Fruit fly (Drosophila melanogaster) whole organism, prepupa: ENCODE measurements around the gene ND-PDSW.

Source experiments
- Blimp-1 ChIP-seq: fragments of 200-800 bp; sonication (Bioruptor generic); optimal IDR thresholded peaks from 3 replicates; lab custom pipeline; 2017; ENCODE audit warnings: missing biosample characterization, missing genetic modification characterization, mild to moderate bottlenecking, moderate library complexity, missing genetic modification reagents
- CG10631 ChIP-seq: fragments of 200-800 bp; sonication (Bioruptor generic); optimal IDR thresholded peaks from 2 replicates; lab custom pipeline; 2016; ENCODE audit warnings: missing biosample characterization, missing genetic modification characterization
- CG11294 ChIP-seq: fragments of 200-800 bp; sonication (Bioruptor generic); IDR thresholded peaks from 2 replicates; pipeline ENCODE4 v1.3.6; 2022; ENCODE audit warnings: missing biosample characterization, missing genetic modification characterization
- CG11762 ChIP-seq: fragments of 200-800 bp; sonication (Bioruptor generic); optimal IDR thresholded peaks from 3 replicates; lab custom pipeline; 2016; ENCODE audit warnings: missing biosample characterization, missing genetic modification characterization; ENCODE audit not compliant: insufficient read depth
- CG15336 ChIP-seq: fragments of 200-800 bp; sonication (Bioruptor generic); IDR thresholded peaks from 2 replicates; pipeline ENCODE4 v1.3.6; 2022; ENCODE audit warnings: missing biosample characterization, missing genetic modification characterization
- CG1621 ChIP-seq: fragments of 200-800 bp; sonication (Bioruptor generic); optimal IDR thresholded peaks from 3 replicates; lab custom pipeline; 2018; ENCODE audit warnings: missing biosample characterization, mild to moderate bottlenecking, missing genetic modification characterization
- CG16779 ChIP-seq: fragments of 200-800 bp; sonication (Bioruptor generic); optimal IDR thresholded peaks from 3 replicates; lab custom pipeline; 2017; ENCODE audit warnings: missing biosample characterization, mild to moderate bottlenecking, missing genetic modification characterization
- CG3032 ChIP-seq: fragments of 200-800 bp; optimal IDR thresholded peaks from 2 replicates; lab custom pipeline; 2019; ENCODE audit warnings: missing biosample characterization, mild to moderate bottlenecking, missing genetic modification characterization, moderate library complexity
- CG31627 ChIP-seq: fragments of 200-800 bp; sonication (Bioruptor generic); optimal IDR thresholded peaks from 3 replicates; lab custom pipeline; 2016; ENCODE audit warnings: missing biosample characterization, missing genetic modification characterization
- CG32006 ChIP-seq: fragments of 200-800 bp; sonication (Bioruptor generic); optimal IDR thresholded peaks from 3 replicates; lab custom pipeline; 2017; ENCODE audit warnings: missing biosample characterization, mild to moderate bottlenecking, missing genetic modification characterization
- CG34406 ChIP-seq: fragments of 200-800 bp; sonication (Bioruptor generic); optimal IDR thresholded peaks from 3 replicates; lab custom pipeline; 2016; ENCODE audit warnings: missing biosample characterization, missing genetic modification characterization
- CG3919 ChIP-seq: fragments of 200-800 bp; sonication (Bioruptor generic); optimal IDR thresholded peaks from 3 replicates; lab custom pipeline; 2016; ENCODE audit warnings: missing biosample characterization, missing genetic modification characterization
- CG6163 ChIP-seq: fragments of 200-800 bp; sonication (Bioruptor generic); IDR thresholded peaks from 3 replicates; pipeline ENCODE4 v1.3.6; 2022; ENCODE audit warnings: missing biosample characterization, missing genetic modification characterization
- CG6276 ChIP-seq: fragments of 200-800 bp; sonication (Bioruptor generic); optimal IDR thresholded peaks from 2 replicates; lab custom pipeline; 2017; ENCODE audit warnings: missing biosample characterization, mild to moderate bottlenecking, missing genetic modification characterization
- CG6792 ChIP-seq: fragments of 200-800 bp; sonication (Bioruptor generic); optimal IDR thresholded peaks from 3 replicates; lab custom pipeline; 2016; ENCODE audit warnings: missing biosample characterization, missing genetic modification characterization
- CG6808 ChIP-seq: fragments of 200-800 bp; sonication (Bioruptor generic); optimal IDR thresholded peaks from 3 replicates; lab custom pipeline; 2017; ENCODE audit warnings: missing biosample characterization, missing genetic modification characterization, mild to moderate bottlenecking, moderate library complexity, missing genetic modification reagents
- CG6854 ChIP-seq: fragments of 200-800 bp; sonication (Bioruptor generic); optimal IDR thresholded peaks from 2 replicates; lab custom pipeline; 2017; ENCODE audit warnings: missing biosample characterization, mild to moderate bottlenecking, missing genetic modification characterization
- CG8119 ChIP-seq: fragments of 200-800 bp; sonication (Bioruptor generic); IDR thresholded peaks from 3 replicates; pipeline ENCODE4 v1.3.6; 2022; ENCODE audit warnings: missing biosample characterization, missing genetic modification characterization
- CG8319 ChIP-seq: fragments of 200-800 bp; sonication (Bioruptor generic); optimal IDR thresholded peaks from 3 replicates; lab custom pipeline; 2016; ENCODE audit warnings: missing biosample characterization, missing genetic modification characterization
- CG8632 ChIP-seq: fragments of 200-800 bp; sonication (Bioruptor generic); optimal IDR thresholded peaks from 3 replicates; lab custom pipeline; 2016; ENCODE audit warnings: missing biosample characterization, missing genetic modification characterization
- CG9139 ChIP-seq: fragments of 200-800 bp; sonication (Bioruptor generic); optimal IDR thresholded peaks from 3 replicates; lab custom pipeline; 2017; ENCODE audit warnings: missing biosample characterization, mild to moderate bottlenecking, missing genetic modification characterization
- Eip78C ChIP-seq: fragments of 200-800 bp; sonication (Bioruptor generic); peaks from one replicate; lab custom pipeline; 2016; ENCODE audit warnings: missing biosample characterization, missing genetic modification characterization
- Eip93F ChIP-seq: fragments of 200-800 bp; sonication (Bioruptor generic); optimal IDR thresholded peaks from 2 replicates; lab custom pipeline; 2016; ENCODE audit warnings: missing biosample characterization, mild to moderate bottlenecking, missing genetic modification characterization
- Ets21C ChIP-seq: fragments of 200-800 bp; sonication (Bioruptor generic); optimal IDR thresholded peaks from 3 replicates; lab custom pipeline; 2016; ENCODE audit warnings: missing biosample characterization, missing genetic modification characterization
- Ets96B ChIP-seq: fragments of 200-800 bp; optimal IDR thresholded peaks from 2 replicates; lab custom pipeline; 2019; ENCODE audit warnings: missing biosample characterization, mild to moderate bottlenecking, missing genetic modification characterization, moderate library complexity
- Gug ChIP-seq: fragments of 200-800 bp; sonication (Bioruptor generic); IDR thresholded peaks from 2 replicates; pipeline ENCODE4 v1.3.6; 2022; ENCODE audit warnings: missing biosample characterization, missing genetic modification characterization
- Hr38 ChIP-seq: sonication (Bioruptor generic); optimal IDR thresholded peaks from 2 replicates; lab custom pipeline; 2016; ENCODE audit warnings: missing biosample characterization, missing genetic modification characterization
- Hr39 ChIP-seq: fragments of 200-800 bp; sonication (Bioruptor generic); optimal IDR thresholded peaks from 2 replicates; lab custom pipeline; 2016; ENCODE audit warnings: missing biosample characterization, missing genetic modification characterization
- Lpt ChIP-seq: fragments of 200-800 bp; sonication (Bioruptor generic); optimal IDR thresholded peaks from 3 replicates; lab custom pipeline; 2016; ENCODE audit warnings: missing biosample characterization, missing genetic modification characterization
- Met ChIP-seq: fragments of 200-800 bp; sonication (Bioruptor generic); optimal IDR thresholded peaks from 3 replicates; lab custom pipeline; 2016; ENCODE audit warnings: missing biosample characterization, missing genetic modification characterization
- OdsH ChIP-seq: fragments of 200-800 bp; sonication (Bioruptor generic); optimal IDR thresholded peaks from 3 replicates; lab custom pipeline; 2016; ENCODE audit warnings: missing biosample characterization, missing genetic modification characterization
- Smox ChIP-seq: fragments of 200-800 bp; sonication (Bioruptor generic); optimal IDR thresholded peaks from 3 replicates; lab custom pipeline; 2016; ENCODE audit warnings: missing biosample characterization, missing genetic modification characterization
- Sox102F ChIP-seq: fragments of 200-800 bp; sonication (Bioruptor generic); optimal IDR thresholded peaks from 2 replicates; lab custom pipeline; 2016; ENCODE audit warnings: missing biosample characterization, mild to moderate bottlenecking, missing genetic modification characterization
- Sox15 ChIP-seq: fragments of 200-800 bp; sonication (Bioruptor generic); optimal IDR thresholded peaks from 3 replicates; lab custom pipeline; 2016; ENCODE audit warnings: missing biosample characterization, missing genetic modification characterization
- achi ChIP-seq: fragments of 200-800 bp; sonication (Bioruptor generic); optimal IDR thresholded peaks from 3 replicates; lab custom pipeline; 2016; ENCODE audit warnings: missing biosample characterization, missing genetic modification characterization
- acj6 ChIP-seq: fragments of 200-800 bp; sonication (Bioruptor generic); optimal IDR thresholded peaks from 3 replicates; lab custom pipeline; 2016; ENCODE audit warnings: missing biosample characterization, missing genetic modification characterization
- cyc ChIP-seq: fragments of 200-800 bp; sonication (Bioruptor generic); optimal IDR thresholded peaks from 3 replicates; lab custom pipeline; 2016; ENCODE audit warnings: missing biosample characterization, missing genetic modification characterization
- dac ChIP-seq: fragments of 200-800 bp; sonication (Bioruptor generic); optimal IDR thresholded peaks from 2 replicates; lab custom pipeline; 2017; ENCODE audit warnings: missing biosample characterization, mild to moderate bottlenecking, missing genetic modification characterization
- dsx ChIP-seq: fragments of 200-800 bp; optimal IDR thresholded peaks from 3 replicates; lab custom pipeline; 2019; ENCODE audit warnings: missing biosample characterization, mild to moderate bottlenecking, missing genetic modification characterization, moderate library complexity; ENCODE audit not compliant: poor library complexity, severe bottlenecking
- eg ChIP-seq: fragments of 200-800 bp; sonication (Bioruptor generic); IDR thresholded peaks from 3 replicates; pipeline ENCODE4 v1.3.6; 2022; ENCODE audit warnings: missing biosample characterization, missing genetic modification characterization
- esn ChIP-seq: fragments of 200-800 bp; sonication (Bioruptor generic); optimal IDR thresholded peaks from 2 replicates; lab custom pipeline; 2016; ENCODE audit warnings: missing biosample characterization, mild to moderate bottlenecking, missing genetic modification characterization, moderate library complexity
- fd59A ChIP-seq: fragments of 200-800 bp; sonication (Bioruptor generic); optimal IDR thresholded peaks from 2 replicates; lab custom pipeline; 2017; ENCODE audit warnings: missing biosample characterization, mild to moderate bottlenecking, missing genetic modification characterization, missing genetic modification reagents
- fkh ChIP-seq: fragments of 200-800 bp; sonication (Bioruptor generic); optimal IDR thresholded peaks from 3 replicates; lab custom pipeline; 2017; ENCODE audit warnings: missing biosample characterization, mild to moderate bottlenecking, missing genetic modification characterization, moderate library complexity
- lz ChIP-seq: fragments of 200-800 bp; sonication (Bioruptor generic); optimal IDR thresholded peaks from 3 replicates; lab custom pipeline; 2016; ENCODE audit warnings: missing biosample characterization, missing genetic modification characterization
- pdm3 ChIP-seq: fragments of 200-800 bp; sonication (Bioruptor generic); optimal IDR thresholded peaks from 3 replicates; lab custom pipeline; 2016; ENCODE audit warnings: missing biosample characterization, missing genetic modification characterization
- salr ChIP-seq, 2 experiments: fragments of 200-800 bp; sonication (Bioruptor generic); optimal IDR thresholded peaks; 3 replicates each; lab custom pipeline; 2016 to 2018; ENCODE audit warnings: missing biosample characterization in 2 of 2, missing genetic modification characterization in 2 of 2, mild to moderate bottlenecking in 1 of 2
- spab ChIP-seq: fragments of 200-800 bp; sonication (Bioruptor generic); optimal IDR thresholded peaks from 2 replicates; lab custom pipeline; 2017; ENCODE audit warnings: missing biosample characterization, mild to moderate bottlenecking, missing genetic modification characterization, missing genetic modification reagents
- ss ChIP-seq, 2 experiments: fragments of 200-800 bp; sonication (Bioruptor generic); optimal IDR thresholded peaks; 2 replicates in 1 of 2; 3 replicates in 1 of 2; lab custom pipeline; 2017 to 2018; ENCODE audit warnings: mild to moderate bottlenecking in 2 of 2, missing biosample characterization in 2 of 2, missing genetic modification characterization in 2 of 2, moderate library complexity in 1 of 2
- svp ChIP-seq: fragments of 200-800 bp; sonication (Bioruptor generic); peaks from one replicate; lab custom pipeline; 2016; ENCODE audit warnings: missing biosample characterization, missing genetic modification characterization
- topi ChIP-seq: fragments of 200-800 bp; sonication (Bioruptor generic); optimal IDR thresholded peaks from 3 replicates; lab custom pipeline; 2016; ENCODE audit warnings: missing biosample characterization, missing genetic modification characterization

The ND-PDSW gene

DNA sequence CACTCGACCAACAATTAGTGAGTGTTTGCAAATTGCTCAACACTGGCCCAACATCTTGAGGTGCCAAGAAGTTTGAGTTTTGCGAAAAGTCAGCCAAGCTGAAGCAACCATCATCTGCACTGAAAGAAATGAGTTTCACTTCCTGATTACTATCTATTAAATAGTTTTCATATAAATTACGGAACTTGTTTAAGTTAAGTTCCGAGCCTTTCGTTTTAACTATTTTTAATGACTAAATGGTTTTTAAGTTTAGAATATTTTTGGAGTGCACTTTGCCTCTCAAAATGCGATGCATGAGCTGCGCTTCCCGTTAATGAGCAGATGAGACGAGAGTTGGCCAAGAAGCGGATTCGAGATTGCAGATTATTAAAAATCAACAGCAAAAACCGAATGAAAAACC, 24.3 kb upstream of the ND-PDSW start (continued):
- TF ChIP-seq CG11294 (GFP tag; lab: Robert Waterston, UW) (0 out of 2 replicates have a peak, but pooled peaks have one; percentile 25), CG1621 (tag; lab: Kevin White, UChicago) (no peak), CG15336 (peak; percentile 58), dsx (no peak), CG34406 (GFP tag; lab: Kevin White, UChicago) (no peak), Met (peak; percentile 2), Sox15 (no peak)

dm6 chr2L:3444789-3445188, 21.2 kb upstream of the ND-PDSW start:
- TF ChIP-seq Hr38 (GFP tag; lab: Kevin White, UChicago) = no peak
- TF ChIP-seq topi (GFP tag; lab: Kevin White, UChicago) = peak; percentile 62
- TF ChIP-seq CG10631 = no peak
- TF ChIP-seq Eip78C = peak; percentile 90
- TF ChIP-seq Ets21C = no peak
- TF ChIP-seq svp (GFP tag; lab: Kevin White, UChicago) = no peak
- TF ChIP-seq acj6 (GFP tag; lab: Kevin White, UChicago) = peak; percentile 76
- TF ChIP-seq cyc (GFP tag; lab: Kevin White, UChicago) = peak; percentile 72
- TF ChIP-seq CG6276 (GFP tag; lab: Kevin White, UChicago) = no peak
- no peak for TF ChIP-seq Smox (GFP tag; lab: Kevin White, UChicago)
- peak; percentile 57 for TF ChIP-seq CG34406 (GFP tag; lab: Kevin White, UChicago)
- peak; percentile 81 for TF ChIP-seq OdsH
- peak; percentile 77 for TF ChIP-seq Hr39 (GFP tag; lab: Kevin White, UChicago)
- no peak for TF ChIP-seq Sox102F (GFP tag; lab: Kevin White, UChicago)
- peak; percentile 84 for TF ChIP-seq CG3919
- TF ChIP-seq dsx = no peak
- TF ChIP-seq Eip93F = no peak
- TF ChIP-seq CG15336 = peak; percentile 87
- no peak for TF ChIP-seq CG32006
- peak; percentile 66 for TF ChIP-seq lz (GFP tag; lab: Kevin White, UChicago)
- peak; percentile 68 for TF ChIP-seq CG11762 (GFP tag; lab: Kevin White, UChicago)
- TF ChIP-seq Ets96B (tag; lab: Kevin White, UChicago) = peak; percentile 71
- TF ChIP-seq CG8119 (GFP tag; lab: Robert Waterston, UW) = peak; percentile 83
- TF ChIP-seq CG8632 = no peak
- TF ChIP-seq CG11294 (GFP tag; lab: Robert Waterston, UW) = peak; percentile 59
- TF ChIP-seq CG6792 (GFP tag; lab: Kevin White, UChicago) = peak; percentile 55
- TF ChIP-seq Blimp-1 (GFP tag; lab: Kevin White, UChicago) = no peak
- peak; percentile 93 for TF ChIP-seq CG6163
- TF ChIP-seq Met = peak; percentile 65
- peak; percentile 76 for TF ChIP-seq Lpt (GFP tag; lab: Kevin White, UChicago)
- TF ChIP-seq eg = peak; percentile 85
- TF ChIP-seq esn (GFP tag; lab: Kevin White, UChicago) = peak; percentile 66
- peak in 1 of 2 experiments; percentile 69 for TF ChIP-seq salr (GFP tag; optimal IDR thresholded peaks at IDR 0.05; lab: Kevin White, UChicago)
- TF ChIP-seq fkh = no peak
- TF ChIP-seq Sox15 = peak; percentile 46
- peak; percentile 72 for TF ChIP-seq CG31627 (GFP tag; lab: Kevin White, UChicago)
- no peak for TF ChIP-seq ss (GFP tag; optimal IDR thresholded peaks at IDR 0.05; lab: Kevin White, UChicago)
- TF ChIP-seq pdm3 = no peak
- TF ChIP-seq CG3032 (tag; lab: Kevin White, UChicago) = peak; percentile 64
- peak; percentile 71 for TF ChIP-seq dac
- TF ChIP-seq spab (GFP tag; lab: Kevin White, UChicago) = no peak
- no peak for TF ChIP-seq CG6808 (GFP tag; lab: Kevin White, UChicago)
- peak; percentile 8 for TF ChIP-seq CG6854 (GFP tag; lab: Kevin White, UChicago)
- peak; percentile 76 for TF ChIP-seq achi (GFP tag; lab: Kevin White, UChicago)
- TF ChIP-seq fd59A (GFP tag; lab: Kevin White, UChicago) = peak; percentile 58
- TF ChIP-seq CG16779 (tag; lab: Kevin White, UChicago) = peak; percentile 44
- no peak for TF ChIP-seq CG8319 (GFP tag; lab: Kevin White, UChicago)
- TF ChIP-seq CG9139 (GFP tag; lab: Kevin White, UChicago) = no peak
- peak; percentile 73 for TF ChIP-seq Gug (GFP tag; lab: Robert Waterston, UW)
